Worm (Caenorhabditis elegans): ENCODE data around the gene sup-36.

Gene sup-36

ce11 chrIV:6581658-6582057 is 19.8 kb upstream of the sup-36 start:
- TF ChIP-seq aha-1 (tag) (peak; percentile 59), unc-62 (GFP tag; optimal IDR thresholded peaks at IDR 0.05 in 1 of 2) (peak in 1 of 2 experiments; percentile 94), unc-62 (tag; optimal IDR thresholded peaks at IDR 0.05) (no peak), egl-43 (GFP tag; IDR thresholded peaks at IDR 0.05) (no peak)

DNA sequence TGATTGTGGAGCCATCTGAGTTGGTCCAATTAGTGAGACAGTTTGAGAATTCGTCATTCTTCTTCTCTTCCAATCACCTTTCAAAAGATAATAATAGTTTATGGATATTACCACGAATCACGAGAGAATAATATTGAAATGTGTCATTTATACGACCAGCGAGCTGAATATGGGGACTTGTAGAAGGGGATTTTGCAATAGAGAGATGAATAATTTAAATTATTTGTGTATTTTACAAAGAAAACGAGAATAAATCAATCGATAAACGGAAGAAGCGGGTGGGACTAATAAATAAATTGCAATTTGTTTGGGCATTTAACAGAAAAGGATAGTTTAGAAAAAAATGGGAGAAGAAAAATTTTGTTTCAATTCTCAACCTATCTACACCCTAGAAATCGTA is 18.9 kb upstream of the sup-36 start, which contains the start of gene odr-8:
Gene odr-8 (minus strand): TSS at position 101 of the 400 bp plus-strand sequence.
- no peak for TF ChIP-seq Y5F2A.4 (GFP tag; optimal IDR thresholded peaks at IDR 0.05)
- no peak for TF ChIP-seq spr-3 (GFP tag; optimal IDR thresholded peaks at IDR 0.05)
- TF ChIP-seq dmd-9 (GFP tag; IDR thresholded peaks at IDR 0.05) = no peak
- no peak for TF ChIP-seq daf-8 (GFP tag; IDR thresholded peaks at IDR 0.05)
- no peak for TF ChIP-seq zfp-2 (tag; optimal IDR thresholded peaks at IDR 0.05)
- TF ChIP-seq ztf-7 (tag; optimal IDR thresholded peaks at IDR 0.05) = no peak
- no peak for TF ChIP-seq nhr-42 (GFP tag; IDR thresholded peaks at IDR 0.05)
- no peak for TF ChIP-seq arid-1 (GFP tag; conservative IDR thresholded peaks at IDR 0.05)
- no peak for TF ChIP-seq F49E8.2 (tag; optimal IDR thresholded peaks at IDR 0.05; ENCODE audit: borderline replicate concordance)
- no peak for TF ChIP-seq pha-4 (GFP tag; IDR thresholded peaks at IDR 0.05)
- TF ChIP-seq pha-4 (tag; optimal IDR thresholded peaks at IDR 0.05) = no peak
- no peak for TF ChIP-seq ctbp-1 (GFP tag; IDR thresholded peaks at IDR 0.05)
- no peak for TF ChIP-seq Y75B8A.6 (GFP tag; IDR thresholded peaks at IDR 0.05)
- no peak for TF ChIP-seq vab-7 (GFP tag; IDR thresholded peaks at IDR 0.05)
- no peak for TF ChIP-seq F44E2.7 (GFP tag; IDR thresholded peaks at IDR 0.05)
- no peak for TF ChIP-seq lsy-2 (tag; optimal IDR thresholded peaks at IDR 0.05)
- TF ChIP-seq snpc-4 (tag; optimal IDR thresholded peaks at IDR 0.05) = no peak

DNA sequence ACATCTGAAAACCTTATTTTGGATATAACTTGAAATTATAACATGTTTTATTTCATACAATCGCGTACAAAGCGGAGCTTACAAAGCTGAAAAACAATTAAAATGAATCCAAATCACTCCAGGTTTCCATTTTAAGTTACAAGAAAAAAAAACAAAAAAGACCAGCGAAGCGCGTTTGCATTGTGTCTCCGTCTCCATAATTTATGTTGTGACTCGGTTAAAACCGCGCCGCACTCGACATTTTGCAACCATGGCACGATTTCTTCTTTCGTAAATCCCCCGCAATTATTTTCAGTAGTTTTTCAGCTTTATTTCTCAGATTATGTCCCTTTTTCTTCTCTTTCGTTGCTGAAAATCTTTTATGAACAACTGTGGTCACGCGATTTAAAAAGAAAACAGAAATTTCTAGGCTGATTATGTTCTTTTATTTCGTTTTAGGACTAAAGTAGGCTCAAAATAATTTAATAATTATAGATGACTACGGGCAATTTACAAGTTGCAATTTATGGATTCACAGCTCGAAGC is 16.0 kb upstream of the sup-36 start, which contains the start of the genes F38A5.2 and dnj-11:
Gene F38A5.2 (minus strand): TSS at position 4 of the 525 bp plus-strand sequence.
Gene dnj-11 (plus strand): TSS at position 475 of the 525 bp plus-strand sequence.
- TF ChIP-seq hif-1 (tag; optimal IDR thresholded peaks at IDR 0.05) (peak in 1 of 2 experiments; percentile 55), lsy-2 (tag; optimal IDR thresholded peaks at IDR 0.05) (peak in 1 of 2 experiments; percentile 89), snpc-4 (tag; optimal IDR thresholded peaks at IDR 0.05) (peak; percentile 43), aly-2 (tag; optimal IDR thresholded peaks at IDR 0.05) (no peak), jun-1 (tag; optimal IDR thresholded peaks at IDR 0.05) (no peak), nhr-77 (tag; optimal IDR thresholded peaks at IDR 0.05) (peak; percentile 67), unc-62 (GFP tag; optimal IDR thresholded peaks at IDR 0.05 in 1 of 2) (peak in 1 of 2 experiments; percentile 89), unc-62 (tag; optimal IDR thresholded peaks at IDR 0.05) (no peak), nhr-11 (tag; optimal IDR thresholded peaks at IDR 0.05) (peak; percentile 50), hlh-11 (tag; optimal IDR thresholded peaks at IDR 0.05) (peak; percentile 58), lin-38 (GFP tag; IDR thresholded peaks at IDR 0.05) (peak; percentile 97), nhr-6 (tag; optimal IDR thresholded peaks at IDR 0.05) (peak; percentile 82), lin-13 (GFP tag; optimal IDR thresholded peaks at IDR 0.05) (peak; percentile 50), T26A8.4 (GFP tag; IDR thresholded peaks at IDR 0.05) (no peak), mep-1 (tag; optimal IDR thresholded peaks at IDR 0.05) (peak; percentile 84), php-3 (GFP tag; IDR thresholded peaks at IDR 0.05) (no peak), ceh-20 (GFP tag; IDR thresholded peaks at IDR 0.05) (peak; percentile 31; the same call in 1 of the 2 replicates), tag-97 (GFP tag; IDR thresholded peaks at IDR 0.05) (no peak), madf-5 (GFP tag; IDR thresholded peaks at IDR 0.05) (no peak), dpl-1 (GFP tag; optimal IDR thresholded peaks at IDR 0.05) (peak; percentile 80), daf-16 (GFP tag; optimal IDR thresholded peaks at IDR 0.05) (no peak), daf-16 (tag; optimal IDR thresholded peaks at IDR 0.05) (peak; percentile 23), unc-130 (GFP tag; optimal IDR thresholded peaks at IDR 0.05) (peak; percentile 46), unc-39 (tag; optimal IDR thresholded peaks at IDR 0.05) (no peak), ctbp-1 (GFP tag; IDR thresholded peaks at IDR 0.05) (0 out of 2 replicates have a peak, but pooled peaks have one; percentile 26), dve-1 (tag; optimal IDR thresholded peaks at IDR 0.05; ENCODE audit: insufficient read depth) (peak; percentile 83), hlh-30 (tag; optimal IDR thresholded peaks at IDR 0.05; ENCODE audit: insufficient read depth) (peak; percentile 70), mxl-2 (GFP tag; conservative IDR thresholded peaks at IDR 0.05) (no peak), fkh-10 (GFP tag; optimal IDR thresholded peaks at IDR 0.05) (peak; percentile 38), mes-2 (tag; optimal IDR thresholded peaks at IDR 0.05; ENCODE audit: poor library complexity, severe bottlenecking) (peak; percentile 89), nhr-42 (GFP tag; IDR thresholded peaks at IDR 0.05) (no peak), duxl-1 (tag; optimal IDR thresholded peaks at IDR 0.05; ENCODE audit: poor library complexity) (peak; percentile 26), aha-1 (tag) (peak; percentile 95), ztf-11 (tag; optimal IDR thresholded peaks at IDR 0.05) (no peak)

All from whole organism, L4 larva.